Worm (Caenorhabditis elegans) whole organism, L1 larva: Measurements from ENCODE around the gene rpl-21.

ENCODE experiments used
- ets-5 ChIP-seq: fragments of 200-800 bp; sonication (Bioruptor generic); IDR thresholded peaks from 2 replicates; pipeline ENCODE4 v1.3.6; 2022; ENCODE audit warnings: missing genetic modification characterization, missing compliant biosample characterization
- fkh-10 ChIP-seq: sonication (generic microtip); optimal IDR thresholded peaks from 2 replicates; lab custom pipeline; 2017; ENCODE audit warnings: missing biosample characterization, missing genetic modification reagents, missing genetic modification characterization
- fkh-4 ChIP-seq: sonication (generic microtip); optimal IDR thresholded peaks from 2 replicates; lab custom pipeline; 2016; ENCODE audit warnings: missing compliant biosample characterization, missing genetic modification characterization, borderline replicate concordance
- fos-1 ChIP-seq: fragments of 150-350 bp; optimal IDR thresholded peaks from 2 replicates; lab custom pipeline; 2014; ENCODE audit warnings: missing biosample characterization, missing genetic modification characterization
- grh-1 ChIP-seq: fragments of 200-800 bp; sonication (Bioruptor generic); IDR thresholded peaks from 2 replicates; pipeline ENCODE4 v1.3.6; 2022; ENCODE audit warnings: missing genetic modification reagents, missing genetic modification characterization, missing compliant biosample characterization
- nhr-20 ChIP-seq: sonication (generic microtip); optimal IDR thresholded peaks from 2 replicates; lab custom pipeline; 2016; ENCODE audit warnings: mild to moderate bottlenecking, missing genetic modification characterization, missing compliant biosample characterization
- nhr-237 ChIP-seq: fragments of 150-350 bp; optimal IDR thresholded peaks from 2 replicates; lab custom pipeline; 2014; ENCODE audit warnings: missing biosample characterization, missing genetic modification characterization
- nhr-76 ChIP-seq: sonication (generic microtip); optimal IDR thresholded peaks from 2 replicates; lab custom pipeline; 2017; ENCODE audit warnings: missing biosample characterization, missing genetic modification characterization
- pag-3 ChIP-seq: sonication (generic microtip); optimal IDR thresholded peaks from 2 replicates; lab custom pipeline; 2017; ENCODE audit warnings: missing genetic modification characterization, mild to moderate bottlenecking, missing compliant biosample characterization, antibody characterized with exemption, borderline replicate concordance; ENCODE audit not compliant: insufficient read depth
- sox-4 ChIP-seq: sonication (generic microtip); optimal IDR thresholded peaks from 2 replicates; lab custom pipeline; 2016; ENCODE audit warnings: missing genetic modification characterization, missing compliant biosample characterization
- unc-62 ChIP-seq: fragments of 150-350 bp; optimal IDR thresholded peaks from 2 replicates; lab custom pipeline; 2014; ENCODE audit warnings: missing biosample characterization, missing genetic modification reagents, missing genetic modification characterization
- xbp-1 ChIP-seq: sonication (generic microtip); optimal IDR thresholded peaks from 2 replicates; lab custom pipeline; 2016; ENCODE audit warnings: missing genetic modification characterization, missing compliant biosample characterization
- zag-1 ChIP-seq: fragments of 150-350 bp; optimal IDR thresholded peaks from 2 replicates; lab custom pipeline; 2014; ENCODE audit warnings: missing biosample characterization, missing genetic modification characterization

DNA sequence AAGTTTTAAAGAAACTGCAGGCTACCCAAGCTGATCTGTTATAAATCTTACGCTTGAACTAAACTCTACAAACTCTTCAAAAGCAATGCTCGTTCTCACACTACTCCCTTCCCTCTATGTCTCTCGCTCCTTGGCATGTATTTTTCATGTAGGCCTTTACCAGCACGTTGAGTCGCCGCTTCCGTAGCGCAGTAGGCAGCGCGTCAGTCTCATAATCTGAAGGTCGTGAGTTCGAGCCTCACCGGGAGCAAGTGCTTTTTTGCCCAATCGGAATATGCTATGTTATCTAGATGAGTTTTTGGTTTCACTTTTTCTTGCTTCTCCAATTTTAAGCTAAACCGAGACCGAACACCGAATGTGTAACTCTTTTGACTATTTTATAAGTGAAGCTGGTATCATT, 23.6 kb downstream of the rpl-21 start:
- TF ChIP-seq pag-3 (tag; lab: Kevin White, UChicago) (no peak), nhr-20 (tag; lab: Kevin White, UChicago) (peak; percentile 51), ets-5 (GFP tag; lab: Robert Waterston, UW) (no peak), nhr-237 (no peak), nhr-76 (tag; lab: Kevin White, UChicago) (no peak), unc-62 (GFP tag; lab: Kevin White, UChicago) (no peak), fkh-4 (no peak), zag-1 (tag; lab: Kevin White, UChicago) (no peak), grh-1 (GFP tag; lab: Robert Waterston, UW) (no peak), xbp-1 (tag; lab: Kevin White, UChicago) (peak; percentile 53), fkh-10 (GFP tag; lab: Kevin White, UChicago) (peak; percentile 23), fos-1 (tag; lab: Kevin White, UChicago) (no peak), sox-4 (tag; lab: Kevin White, UChicago) (no peak)
